Worm (Caenorhabditis elegans) whole organism, L4 larva: ENCODE results near the gene ufd-2.

ENCODE experiments used
- F10B5.3 ChIP-seq: sonication (generic microtip); optimal IDR thresholded peaks from 2 replicates; lab custom pipeline; 2016; ENCODE audit warnings: mild to moderate bottlenecking, missing genetic modification characterization, missing compliant biosample characterization
- R02D3.7 ChIP-seq: fragments of 150-350 bp; sonication (generic microtip); optimal IDR thresholded peaks from 3 replicates; lab custom pipeline; 2014; ENCODE audit warnings: missing biosample characterization, missing genetic modification characterization
- Y105C5A.15 ChIP-seq: fragments of 200-800 bp; sonication (Bioruptor generic); IDR thresholded peaks from 2 replicates; pipeline ENCODE4 v1.3.6; 2022; ENCODE audit warnings: missing genetic modification characterization, missing compliant biosample characterization
- ZK546.5 ChIP-seq, 2 experiments: sonication (generic microtip); optimal IDR thresholded peaks; 2 replicates each; lab custom pipeline; 2017; ENCODE audit warnings: missing biosample characterization in 2 of 2, missing genetic modification characterization in 2 of 2
- aha-1 ChIP-seq: fragments of 150-350 bp; peaks from one replicate; lab custom pipeline; 2014; ENCODE audit warnings: missing biosample characterization, missing genetic modification characterization
- ama-1 ChIP-seq: fragments of 150-350 bp; optimal IDR thresholded peaks from 2 replicates; lab custom pipeline; 2014; ENCODE audit warnings: inconsistent platforms, mixed read lengths
- attf-4 ChIP-seq: sonication (generic microtip); optimal IDR thresholded peaks from 3 replicates; lab custom pipeline; 2017; ENCODE audit warnings: missing biosample characterization, missing genetic modification characterization
- ceh-20 ChIP-seq: fragments of 200-800 bp; sonication (Bioruptor generic); IDR thresholded peaks from 2 replicates; pipeline ENCODE4 v1.3.6; 2022; ENCODE audit warnings: missing genetic modification reagents, missing genetic modification characterization, missing compliant biosample characterization
- ceh-28 ChIP-seq: fragments of 150-350 bp; optimal IDR thresholded peaks from 2 replicates; lab custom pipeline; 2014; ENCODE audit warnings: missing biosample characterization, missing genetic modification reagents, missing genetic modification characterization
- ceh-32 ChIP-seq: sonication (generic microtip); optimal IDR thresholded peaks from 2 replicates; lab custom pipeline; 2016; ENCODE audit warnings: mild to moderate bottlenecking, missing genetic modification characterization, missing compliant biosample characterization; ENCODE audit not compliant: poor library complexity
- ces-1 ChIP-seq: fragments of 150-350 bp; sonication (generic microtip); optimal IDR thresholded peaks from 4 replicates; lab custom pipeline; 2014; ENCODE audit warnings: missing biosample characterization, missing genetic modification reagents, missing genetic modification characterization
- cey-2 ChIP-seq: sonication (generic microtip); optimal IDR thresholded peaks from 3 replicates; lab custom pipeline; 2017; ENCODE audit warnings: missing genetic modification characterization, mild to moderate bottlenecking, missing compliant biosample characterization, antibody characterized with exemption, borderline replicate concordance; ENCODE audit not compliant: insufficient read depth
- ctbp-1 ChIP-seq: fragments of 200-800 bp; sonication (Bioruptor generic); IDR thresholded peaks from 2 replicates; pipeline ENCODE4 v1.3.6; 2022; ENCODE audit warnings: missing genetic modification reagents, missing genetic modification characterization, missing compliant biosample characterization
- daf-16 ChIP-seq, 3 experiments: sonication (generic microtip); optimal IDR thresholded peaks; 2 replicates each; lab custom pipeline; 2016 to 2017; ENCODE audit warnings: missing genetic modification characterization in 3 of 3, missing genetic modification reagents in 3 of 3, mild to moderate bottlenecking in 2 of 3, missing compliant biosample characterization in 2 of 3, missing biosample characterization in 1 of 3, moderate library complexity in 1 of 3
- daf-8 ChIP-seq: fragments of 200-800 bp; sonication (Bioruptor generic); IDR thresholded peaks from 2 replicates; pipeline ENCODE4 v1.3.6; 2022; ENCODE audit warnings: missing genetic modification characterization, missing compliant biosample characterization
- dmd-6 ChIP-seq: fragments of 200-800 bp; sonication (Bioruptor generic); IDR thresholded peaks from 2 replicates; pipeline ENCODE4 v1.3.6; 2022; ENCODE audit warnings: missing genetic modification reagents, missing genetic modification characterization, missing compliant biosample characterization
- dmd-8 ChIP-seq: fragments of 200-800 bp; sonication (Bioruptor generic); IDR thresholded peaks from 2 replicates; pipeline ENCODE4 v1.3.6; 2022; ENCODE audit warnings: missing genetic modification characterization, missing compliant biosample characterization
- dmd-9 ChIP-seq: fragments of 200-800 bp; sonication (Bioruptor generic); IDR thresholded peaks from 2 replicates; pipeline ENCODE4 v1.3.6; 2022; ENCODE audit warnings: missing genetic modification reagents, missing genetic modification characterization, missing compliant biosample characterization
- dpl-1 ChIP-seq: fragments of 150-350 bp; optimal IDR thresholded peaks from 2 replicates; lab custom pipeline; 2014; ENCODE audit warnings: missing biosample characterization, missing genetic modification reagents, missing genetic modification characterization
- dve-1 ChIP-seq: sonication (generic microtip); optimal IDR thresholded peaks from 2 replicates; lab custom pipeline; 2017; ENCODE audit warnings: antibody characterized with exemption, mild to moderate bottlenecking, missing genetic modification characterization, missing compliant biosample characterization; ENCODE audit not compliant: insufficient read depth
- hlh-11 ChIP-seq: fragments of 200-800 bp; sonication (Bioruptor generic); optimal IDR thresholded peaks from 2 replicates; lab custom pipeline; 2018; ENCODE audit warnings: mild to moderate bottlenecking, missing genetic modification characterization, missing compliant biosample characterization
- lin-1 ChIP-seq: fragments of 200-800 bp; sonication (Bioruptor generic); IDR thresholded peaks from 2 replicates; pipeline ENCODE4 v1.3.6; 2022; ENCODE audit warnings: missing genetic modification reagents, missing genetic modification characterization, missing compliant biosample characterization
- lin-13 ChIP-seq: fragments of 150-350 bp; optimal IDR thresholded peaks from 2 replicates; lab custom pipeline; 2014; ENCODE audit warnings: missing biosample characterization, missing genetic modification reagents, missing genetic modification characterization
- lsy-2 ChIP-seq, 2 experiments: fragments of 150-350 bp in 1 of 2; sonication (generic microtip) in 1 of 2; optimal IDR thresholded peaks; 2 replicates each; lab custom pipeline; 2014 to 2017; ENCODE audit warnings: missing biosample characterization in 2 of 2, missing genetic modification characterization in 2 of 2
- madf-9 ChIP-seq: fragments of 200-800 bp; sonication (Bioruptor generic); conservative IDR thresholded peaks from 2 replicates; pipeline ENCODE4 v1.3.6; 2022; ENCODE audit warnings: missing genetic modification reagents, missing genetic modification characterization, missing compliant biosample characterization
- mdl-1 ChIP-seq, 2 experiments: fragments of 150-350 bp in 1 of 2; sonication (generic microtip) in 1 of 2; optimal IDR thresholded peaks; 2 replicates each; lab custom pipeline; 2014 to 2017; ENCODE audit warnings: missing biosample characterization in 2 of 2, missing genetic modification characterization in 2 of 2
- mdt-29 ChIP-seq: fragments of 200-800 bp; sonication (Bioruptor generic); IDR thresholded peaks from 2 replicates; pipeline ENCODE4 v1.3.6; 2022; ENCODE audit warnings: missing genetic modification reagents, missing genetic modification characterization, missing compliant biosample characterization
- mes-2 ChIP-seq: sonication (generic microtip); optimal IDR thresholded peaks from 2 replicates; lab custom pipeline; 2016; ENCODE audit warnings: missing genotype, mild to moderate bottlenecking, missing genetic modification characterization, missing compliant biosample characterization; ENCODE audit not compliant: poor library complexity, severe bottlenecking
- mxl-3 ChIP-seq: fragments of 200-800 bp; sonication (Bioruptor generic); optimal IDR thresholded peaks from 2 replicates; lab custom pipeline; 2018; ENCODE audit warnings: mild to moderate bottlenecking, missing genetic modification characterization, missing compliant biosample characterization
- nhr-10 ChIP-seq: fragments of 150-350 bp; optimal IDR thresholded peaks from 2 replicates; lab custom pipeline; 2014; ENCODE audit warnings: missing biosample characterization, missing genetic modification characterization
- nhr-102 ChIP-seq: sonication (generic microtip); optimal IDR thresholded peaks from 2 replicates; lab custom pipeline; 2016; ENCODE audit warnings: mild to moderate bottlenecking, missing genetic modification characterization, moderate library complexity, missing compliant biosample characterization
- nhr-11 ChIP-seq: fragments of 150-350 bp; optimal IDR thresholded peaks from 2 replicates; lab custom pipeline; 2014; ENCODE audit warnings: missing biosample characterization, missing genetic modification characterization
- nhr-111 ChIP-seq: fragments of 200-800 bp; sonication (Bioruptor generic); optimal IDR thresholded peaks from 2 replicates; lab custom pipeline; 2018; ENCODE audit warnings: mild to moderate bottlenecking, missing genetic modification characterization, missing compliant biosample characterization
- nhr-237 ChIP-seq: sonication (generic microtip); optimal IDR thresholded peaks from 2 replicates; lab custom pipeline; 2017; ENCODE audit warnings: missing biosample characterization, missing genetic modification characterization
- nhr-41 ChIP-seq: fragments of 200-800 bp; sonication (Bioruptor generic); IDR thresholded peaks from 2 replicates; pipeline ENCODE4 v1.3.6; 2022; ENCODE audit warnings: missing genetic modification reagents, missing genetic modification characterization, missing compliant biosample characterization
- nhr-48 ChIP-seq: sonication (generic microtip); optimal IDR thresholded peaks from 2 replicates; lab custom pipeline; 2016; ENCODE audit warnings: mild to moderate bottlenecking, missing genetic modification characterization, missing compliant biosample characterization
- pha-4 ChIP-seq, 2 experiments: fragments of 150-350 bp in 1 of 2; fragments of 200-800 bp in 1 of 2; sonication (Bioruptor generic) in 1 of 2; IDR thresholded peaks in 1 of 2; optimal IDR thresholded peaks in 1 of 2; 2 replicates each; pipeline versions ENCODE4 v1.3.6 to Lab custom; 2014 to 2022; ENCODE audit warnings: missing genetic modification characterization in 2 of 2, missing genetic modification reagents in 2 of 2, missing biosample characterization in 1 of 2, missing compliant biosample characterization in 1 of 2
- php-3 ChIP-seq: fragments of 200-800 bp; sonication (Bioruptor generic); IDR thresholded peaks from 2 replicates; pipeline ENCODE4 v1.3.6; 2022; ENCODE audit warnings: missing genetic modification reagents, missing genetic modification characterization, missing compliant biosample characterization
- sdz-12 ChIP-seq: fragments of 200-800 bp; sonication (Bioruptor generic); optimal IDR thresholded peaks from 2 replicates; lab custom pipeline; 2018; ENCODE audit warnings: mild to moderate bottlenecking, missing genetic modification characterization, missing compliant biosample characterization
- set-16 ChIP-seq: fragments of 200-800 bp; sonication (Bioruptor generic); IDR thresholded peaks from 2 replicates; pipeline ENCODE4 v1.3.6; 2022; ENCODE audit warnings: missing genetic modification reagents, missing genetic modification characterization, missing compliant biosample characterization
- snpc-4 ChIP-seq: fragments of 150-350 bp; optimal IDR thresholded peaks from 2 replicates; lab custom pipeline; 2014; ENCODE audit warnings: missing biosample characterization, missing genetic modification characterization
- tra-1 ChIP-seq: fragments of 200-800 bp; sonication (Bioruptor generic); IDR thresholded peaks from 2 replicates; pipeline ENCODE4 v1.3.6; 2022; ENCODE audit warnings: missing genetic modification reagents, missing genetic modification characterization, missing compliant biosample characterization
- unc-39 ChIP-seq: sonication (generic microtip); optimal IDR thresholded peaks from 2 replicates; lab custom pipeline; 2017; ENCODE audit warnings: missing biosample characterization, missing genetic modification characterization
- unc-62 ChIP-seq, 3 experiments: fragments of 150-350 bp in 1 of 3; sonication (generic microtip); optimal IDR thresholded peaks in 2 of 3; peaks in 1 of 3; 1 replicate in 1 of 3; 2 replicates in 2 of 3; lab custom pipeline; 2014 to 2017; ENCODE audit warnings: missing biosample characterization in 3 of 3, missing genetic modification characterization in 3 of 3, missing genetic modification reagents in 3 of 3, missing genotype in 1 of 3
- zag-1 ChIP-seq: fragments of 150-350 bp; optimal IDR thresholded peaks from 2 replicates; lab custom pipeline; 2014; ENCODE audit warnings: missing biosample characterization, missing genetic modification characterization
- zfp-2 ChIP-seq: sonication (generic microtip); optimal IDR thresholded peaks from 2 replicates; lab custom pipeline; 2016; ENCODE audit warnings: mild to moderate bottlenecking, missing genetic modification characterization, missing compliant biosample characterization
- zfp-3 ChIP-seq: fragments of 200-800 bp; sonication (Bioruptor generic); conservative IDR thresholded peaks from 2 replicates; pipeline ENCODE4 v1.3.6; 2022; ENCODE audit warnings: missing genetic modification reagents, missing genetic modification characterization, missing compliant biosample characterization
- zip-2 ChIP-seq: fragments of 150-350 bp; optimal IDR thresholded peaks from 2 replicates; lab custom pipeline; 2014; ENCODE audit warnings: missing biosample characterization, missing genetic modification characterization

Gene ufd-2

DNA sequence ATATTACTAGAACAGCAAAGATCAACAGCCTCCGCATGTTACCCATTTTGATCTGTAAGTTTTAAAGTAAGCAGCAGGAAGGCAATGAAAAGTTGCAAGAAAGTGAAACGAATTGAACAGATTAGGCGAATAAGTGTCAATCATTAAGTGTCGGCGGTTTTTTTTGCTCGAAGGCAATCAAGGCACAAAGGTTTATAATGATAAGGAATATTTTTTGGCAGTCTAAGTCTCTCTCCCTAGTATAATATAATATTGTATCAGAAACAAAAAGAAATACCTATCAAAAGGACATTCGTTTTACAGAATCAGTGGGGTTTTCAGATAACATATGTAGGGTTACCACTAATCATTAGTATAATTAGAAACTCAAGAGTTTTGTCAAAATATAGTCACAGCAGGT lies 29.9 kb upstream of the ufd-2 start, which contains the start of gene nrf-6 (continued):
- TF ChIP-seq madf-9 (GFP tag; lab: Robert Waterston, UW) (no peak), dve-1 (peak; percentile 74), ceh-32 (no peak), nhr-111 (GFP tag; lab: Kevin White, UChicago) (no peak), zip-2 (tag; lab: Kevin White, UChicago) (no peak), dmd-8 (no peak), lin-1 (GFP tag; lab: Robert Waterston, UW) (0 out of 2 replicates have a peak, but pooled peaks have one; percentile 10), zag-1 (tag; lab: Kevin White, UChicago) (no peak), daf-8 (GFP tag; lab: Robert Waterston, UW) (no peak), zfp-2 (tag; lab: Kevin White, UChicago) (no peak), R02D3.7 (tag; lab: Kevin White, UChicago) (no peak), aha-1 (no peak), dpl-1 (GFP tag; lab: Kevin White, UChicago) (no peak), nhr-11 (tag; lab: Kevin White, UChicago) (no peak), set-16 (GFP tag; lab: Robert Waterston, UW) (no peak), lin-13 (no peak), zfp-3 (no peak), dmd-9 (GFP tag; lab: Robert Waterston, UW) (no peak), ces-1 (GFP tag; lab: Kevin White, UChicago) (no peak), unc-39 (tag; lab: Kevin White, UChicago) (no peak), lsy-2 (tag; optimal IDR thresholded peaks at IDR 0.05; lab: Kevin White, UChicago) (no peak), tra-1 (peak; percentile 66; the same call in 1 of the 2 replicates), Y105C5A.15 (GFP tag; lab: Robert Waterston, UW) (no peak), unc-62 (GFP tag; optimal IDR thresholded peaks at IDR 0.05 in 1 of 2; lab: Kevin White, UChicago) (no peak), unc-62 (tag; optimal IDR thresholded peaks at IDR 0.05; lab: Kevin White, UChicago) (no peak), ctbp-1 (no peak), dmd-6 (peak; percentile 90), cey-2 (tag; lab: Kevin White, UChicago) (no peak), mxl-3 (GFP tag; lab: Kevin White, UChicago) (no peak), daf-16 (GFP tag; optimal IDR thresholded peaks at IDR 0.05; lab: Kevin White, UChicago) (peak in 1 of 2 experiments; percentile 11), daf-16 (tag; optimal IDR thresholded peaks at IDR 0.05; lab: Kevin White, UChicago) (peak; percentile 49), php-3 (GFP tag; lab: Robert Waterston, UW) (peak; percentile 46; the same call in 1 of the 2 replicates), ceh-28 (tag; lab: Kevin White, UChicago) (no peak), snpc-4 (tag; lab: Kevin White, UChicago) (no peak)

DNA sequence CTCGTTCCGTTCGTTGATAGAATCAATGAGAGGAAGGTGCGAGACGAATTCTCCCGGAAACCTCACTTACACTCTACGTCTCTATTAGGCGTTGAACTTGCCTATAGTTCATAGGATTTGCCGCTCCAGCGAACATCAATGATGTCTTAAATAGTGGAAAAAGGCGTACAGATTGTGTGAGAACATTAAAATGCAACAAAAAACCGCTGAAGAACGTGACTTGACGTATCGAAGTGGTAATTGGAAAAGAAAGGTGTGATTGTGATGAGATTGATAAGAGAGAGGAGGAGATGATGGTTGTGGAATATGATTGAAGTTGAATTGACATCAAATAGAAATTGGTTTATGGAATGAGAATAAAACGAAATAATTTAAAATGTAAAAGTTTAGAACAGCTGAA lies 28.5 kb upstream of the ufd-2 start:
- no peak for TF ChIP-seq nhr-102 (tag; lab: Kevin White, UChicago)
- TF ChIP-seq zfp-3, result no peak
- TF ChIP-seq nhr-237, result no peak
- peak; percentile 68; the same call in 1 of the 2 replicates for TF ChIP-seq ceh-20 (GFP tag; lab: Robert Waterston, UW)
- no peak for TF ChIP-seq attf-4 (tag; lab: Kevin White, UChicago)
- TF ChIP-seq F10B5.3, result no peak
- TF ChIP-seq daf-16 (GFP tag; optimal IDR thresholded peaks at IDR 0.05; lab: Kevin White, UChicago), result no peak
- peak; percentile 13 for TF ChIP-seq daf-16 (tag; optimal IDR thresholded peaks at IDR 0.05; lab: Kevin White, UChicago)
- no peak for TF ChIP-seq sdz-12 (GFP tag; lab: Kevin White, UChicago)
- no peak for TF ChIP-seq zfp-2 (tag; lab: Kevin White, UChicago)
- no peak for TF ChIP-seq lin-13
- TF ChIP-seq hlh-11 (tag; lab: Kevin White, UChicago), result peak; percentile 39
- TF ChIP-seq mes-2 (tag; lab: Kevin White, UChicago), result peak; percentile 10
- no peak for TF ChIP-seq ZK546.5 (tag; optimal IDR thresholded peaks at IDR 0.05; lab: Kevin White, UChicago)
- TF ChIP-seq ama-1, result peak; percentile 10
- TF ChIP-seq mdl-1 (tag; optimal IDR thresholded peaks at IDR 0.05; lab: Kevin White, UChicago), result peak in 1 of 2 experiments; percentile 5
- TF ChIP-seq ctbp-1, result no peak
- peak; percentile 19 for TF ChIP-seq nhr-48 (tag; lab: Kevin White, UChicago)
- TF ChIP-seq pha-4 (GFP tag; IDR thresholded peaks at IDR 0.05; lab: Robert Waterston, UW), result no peak
- TF ChIP-seq pha-4 (tag; optimal IDR thresholded peaks at IDR 0.05; lab: Kevin White, UChicago), result no peak
- TF ChIP-seq mdt-29 (GFP tag; lab: Robert Waterston, UW), result no peak
- no peak for TF ChIP-seq nhr-41 (GFP tag; lab: Robert Waterston, UW)
- TF ChIP-seq php-3 (GFP tag; lab: Robert Waterston, UW), result peak; percentile 55
- TF ChIP-seq nhr-10, result no peak
- TF ChIP-seq ceh-28 (tag; lab: Kevin White, UChicago), result no peak
- peak; percentile 66; the same call in 1 of the 2 replicates for TF ChIP-seq tra-1
